Worm (Caenorhabditis elegans) whole organism, L4 larva: ENCODE measurements around the gene H21P03.10.

ENCODE experiments used
- D1046.2 ChIP-seq: fragments of 200-800 bp; sonication (Bioruptor generic); IDR thresholded peaks from 2 replicates; pipeline ENCODE4 v1.3.6; 2022; ENCODE audit warnings: missing genetic modification characterization, missing compliant biosample characterization
- F44E2.7 ChIP-seq: fragments of 200-800 bp; sonication (Bioruptor generic); IDR thresholded peaks from 2 replicates; pipeline ENCODE4 v2.1.2; 2022; ENCODE audit warnings: missing genetic modification characterization, missing compliant biosample characterization
- F49E8.2 ChIP-seq: sonication (generic microtip); optimal IDR thresholded peaks from 2 replicates; lab custom pipeline; 2016; ENCODE audit warnings: missing compliant biosample characterization, mild to moderate bottlenecking, missing genetic modification characterization, borderline replicate concordance
- R02D3.7 ChIP-seq: fragments of 150-350 bp; sonication (generic microtip); optimal IDR thresholded peaks from 3 replicates; lab custom pipeline; 2014; ENCODE audit warnings: missing biosample characterization, missing genetic modification characterization
- Y105C5A.15 ChIP-seq: fragments of 200-800 bp; sonication (Bioruptor generic); IDR thresholded peaks from 2 replicates; pipeline ENCODE4 v1.3.6; 2022; ENCODE audit warnings: missing genetic modification characterization, missing compliant biosample characterization
- Y48G9A.11 ChIP-seq: fragments of 200-800 bp; sonication (Bioruptor generic); IDR thresholded peaks from 2 replicates; pipeline ENCODE4 v1.3.6; 2022; ENCODE audit warnings: missing genetic modification reagents, missing genetic modification characterization, missing compliant biosample characterization
- Y5F2A.4 ChIP-seq: fragments of 200-800 bp; sonication (Bioruptor generic); optimal IDR thresholded peaks from 2 replicates; lab custom pipeline; 2018; ENCODE audit warnings: mild to moderate bottlenecking, missing genetic modification characterization, missing compliant biosample characterization
- ZK337.2 ChIP-seq: fragments of 200-800 bp; sonication (Bioruptor generic); IDR thresholded peaks from 2 replicates; pipeline ENCODE4 v1.3.6; 2022; ENCODE audit warnings: missing genetic modification reagents, missing genetic modification characterization, missing compliant biosample characterization
- aha-1 ChIP-seq: fragments of 150-350 bp; peaks from one replicate; lab custom pipeline; 2014; ENCODE audit warnings: missing biosample characterization, missing genetic modification characterization
- aly-2 ChIP-seq: sonication (generic microtip); optimal IDR thresholded peaks from 2 replicates; lab custom pipeline; 2018; ENCODE audit warnings: missing biosample characterization, missing genetic modification characterization
- ceh-28 ChIP-seq: fragments of 150-350 bp; optimal IDR thresholded peaks from 2 replicates; lab custom pipeline; 2014; ENCODE audit warnings: missing biosample characterization, missing genetic modification reagents, missing genetic modification characterization
- daf-16 ChIP-seq, 3 experiments: sonication (generic microtip); optimal IDR thresholded peaks; 2 replicates each; lab custom pipeline; 2016 to 2017; ENCODE audit warnings: missing genetic modification characterization in 3 of 3, missing genetic modification reagents in 3 of 3, mild to moderate bottlenecking in 2 of 3, missing compliant biosample characterization in 2 of 3, missing biosample characterization in 1 of 3, moderate library complexity in 1 of 3
- daf-19 ChIP-seq: fragments of 200-800 bp; sonication (Bioruptor generic); conservative IDR thresholded peaks from 2 replicates; pipeline ENCODE4 v1.3.6; 2022; ENCODE audit warnings: missing genetic modification characterization, missing compliant biosample characterization
- dmd-8 ChIP-seq: fragments of 200-800 bp; sonication (Bioruptor generic); IDR thresholded peaks from 2 replicates; pipeline ENCODE4 v1.3.6; 2022; ENCODE audit warnings: missing genetic modification characterization, missing compliant biosample characterization
- egl-27 ChIP-seq: sonication (generic microtip); optimal IDR thresholded peaks from 3 replicates; lab custom pipeline; 2017; ENCODE audit warnings: missing biosample characterization, missing genetic modification reagents, missing genetic modification characterization
- fkh-10 ChIP-seq: fragments of 150-350 bp; optimal IDR thresholded peaks from 2 replicates; lab custom pipeline; 2014; ENCODE audit warnings: missing biosample characterization, missing genetic modification reagents, missing genetic modification characterization
- gei-8 ChIP-seq: fragments of 200-800 bp; sonication (Bioruptor generic); optimal IDR thresholded peaks from 2 replicates; lab custom pipeline; 2018; ENCODE audit warnings: mild to moderate bottlenecking, missing genetic modification characterization, missing compliant biosample characterization
- hlh-30 ChIP-seq: sonication (generic microtip); optimal IDR thresholded peaks from 2 replicates; lab custom pipeline; 2017; ENCODE audit warnings: antibody characterized with exemption, mild to moderate bottlenecking, missing genetic modification characterization, missing compliant biosample characterization; ENCODE audit not compliant: insufficient read depth
- hmg-1.1 ChIP-seq: fragments of 200-800 bp; sonication (Bioruptor generic); IDR thresholded peaks from 2 replicates; pipeline ENCODE4 v1.3.6; 2022; ENCODE audit warnings: missing genetic modification reagents, missing genetic modification characterization, missing compliant biosample characterization
- jun-1 ChIP-seq: fragments of 150-350 bp; optimal IDR thresholded peaks from 2 replicates; lab custom pipeline; 2014; ENCODE audit warnings: missing biosample characterization, missing genetic modification reagents, missing genetic modification characterization
- lim-7 ChIP-seq: fragments of 200-800 bp; sonication (Bioruptor generic); IDR thresholded peaks from 2 replicates; pipeline ENCODE4 v1.3.6; 2022; ENCODE audit warnings: missing genetic modification characterization, missing compliant biosample characterization
- lin-13 ChIP-seq: fragments of 150-350 bp; optimal IDR thresholded peaks from 2 replicates; lab custom pipeline; 2014; ENCODE audit warnings: missing biosample characterization, missing genetic modification reagents, missing genetic modification characterization
- lin-39 ChIP-seq: fragments of 150-350 bp; optimal IDR thresholded peaks from 2 replicates; lab custom pipeline; 2014; ENCODE audit warnings: missing biosample characterization, missing genetic modification reagents, missing genetic modification characterization
- lir-3 ChIP-seq: sonication (generic microtip); optimal IDR thresholded peaks from 2 replicates; lab custom pipeline; 2016; ENCODE audit warnings: mild to moderate bottlenecking, missing genetic modification characterization, missing compliant biosample characterization
- madf-9 ChIP-seq: fragments of 200-800 bp; sonication (Bioruptor generic); conservative IDR thresholded peaks from 2 replicates; pipeline ENCODE4 v1.3.6; 2022; ENCODE audit warnings: missing genetic modification reagents, missing genetic modification characterization, missing compliant biosample characterization
- mdl-1 ChIP-seq, 2 experiments: fragments of 150-350 bp in 1 of 2; sonication (generic microtip) in 1 of 2; optimal IDR thresholded peaks; 2 replicates each; lab custom pipeline; 2014 to 2017; ENCODE audit warnings: missing biosample characterization in 2 of 2, missing genetic modification characterization in 2 of 2
- mes-2 ChIP-seq: sonication (generic microtip); optimal IDR thresholded peaks from 2 replicates; lab custom pipeline; 2016; ENCODE audit warnings: missing genotype, mild to moderate bottlenecking, missing genetic modification characterization, missing compliant biosample characterization; ENCODE audit not compliant: poor library complexity, severe bottlenecking
- mxl-2 ChIP-seq: fragments of 200-800 bp; sonication (Bioruptor generic); conservative IDR thresholded peaks from 2 replicates; pipeline ENCODE4 v1.3.6; 2022; ENCODE audit warnings: missing genetic modification reagents, missing genetic modification characterization, missing compliant biosample characterization
- nhr-102 ChIP-seq: sonication (generic microtip); optimal IDR thresholded peaks from 2 replicates; lab custom pipeline; 2016; ENCODE audit warnings: mild to moderate bottlenecking, missing genetic modification characterization, moderate library complexity, missing compliant biosample characterization
- nhr-11 ChIP-seq: fragments of 150-350 bp; optimal IDR thresholded peaks from 2 replicates; lab custom pipeline; 2014; ENCODE audit warnings: missing biosample characterization, missing genetic modification characterization
- nhr-111 ChIP-seq: fragments of 200-800 bp; sonication (Bioruptor generic); optimal IDR thresholded peaks from 2 replicates; lab custom pipeline; 2018; ENCODE audit warnings: mild to moderate bottlenecking, missing genetic modification characterization, missing compliant biosample characterization
- nhr-237 ChIP-seq: sonication (generic microtip); optimal IDR thresholded peaks from 2 replicates; lab custom pipeline; 2017; ENCODE audit warnings: missing biosample characterization, missing genetic modification characterization
- nhr-25 ChIP-seq: sonication (generic microtip); optimal IDR thresholded peaks from 2 replicates; lab custom pipeline; 2017; ENCODE audit warnings: missing genetic modification characterization, mild to moderate bottlenecking, missing compliant biosample characterization, antibody characterized with exemption, moderate library complexity, borderline replicate concordance; ENCODE audit not compliant: insufficient read depth
- nhr-41 ChIP-seq: fragments of 200-800 bp; sonication (Bioruptor generic); IDR thresholded peaks from 2 replicates; pipeline ENCODE4 v1.3.6; 2022; ENCODE audit warnings: missing genetic modification reagents, missing genetic modification characterization, missing compliant biosample characterization
- nhr-42 ChIP-seq: fragments of 200-800 bp; sonication (Bioruptor generic); IDR thresholded peaks from 2 replicates; pipeline ENCODE4 v1.3.6; 2022; ENCODE audit warnings: missing genetic modification characterization, missing compliant biosample characterization
- nhr-6 ChIP-seq: fragments of 150-350 bp; optimal IDR thresholded peaks from 2 replicates; lab custom pipeline; 2014; ENCODE audit warnings: missing biosample characterization, missing genetic modification characterization
- nhr-77 ChIP-seq: fragments of 150-350 bp; optimal IDR thresholded peaks from 2 replicates; lab custom pipeline; 2014; ENCODE audit warnings: missing biosample characterization, missing genetic modification characterization
- php-3 ChIP-seq: fragments of 200-800 bp; sonication (Bioruptor generic); IDR thresholded peaks from 2 replicates; pipeline ENCODE4 v1.3.6; 2022; ENCODE audit warnings: missing genetic modification reagents, missing genetic modification characterization, missing compliant biosample characterization
- pqm-1 ChIP-seq: sonication (generic microtip); optimal IDR thresholded peaks from 2 replicates; lab custom pipeline; 2017; ENCODE audit warnings: missing biosample characterization, missing genetic modification characterization
- sdz-12 ChIP-seq: fragments of 200-800 bp; sonication (Bioruptor generic); optimal IDR thresholded peaks from 2 replicates; lab custom pipeline; 2018; ENCODE audit warnings: mild to moderate bottlenecking, missing genetic modification characterization, missing compliant biosample characterization
- skn-1 ChIP-seq: fragments of 150-350 bp; optimal IDR thresholded peaks from 2 replicates; lab custom pipeline; 2014; ENCODE audit warnings: missing biosample characterization, missing genetic modification characterization
- snpc-1.2 ChIP-seq: fragments of 200-800 bp; sonication (Bioruptor generic); IDR thresholded peaks from 2 replicates; pipeline ENCODE4 v1.3.6; 2022; ENCODE audit warnings: missing genetic modification reagents, missing genetic modification characterization, missing compliant biosample characterization
- spr-1 ChIP-seq: sonication (generic microtip); optimal IDR thresholded peaks from 2 replicates; lab custom pipeline; 2016; ENCODE audit warnings: mild to moderate bottlenecking, missing genetic modification characterization, missing compliant biosample characterization
- spr-3 ChIP-seq: fragments of 200-800 bp; sonication (Bioruptor generic); optimal IDR thresholded peaks from 2 replicates; lab custom pipeline; 2018; ENCODE audit warnings: mild to moderate bottlenecking, missing genetic modification characterization, missing compliant biosample characterization
- unc-130 ChIP-seq: sonication (generic microtip); optimal IDR thresholded peaks from 2 replicates; lab custom pipeline; 2016; ENCODE audit warnings: missing genetic modification reagents, missing genetic modification characterization, missing compliant biosample characterization
- unc-39 ChIP-seq: sonication (generic microtip); optimal IDR thresholded peaks from 2 replicates; lab custom pipeline; 2017; ENCODE audit warnings: missing biosample characterization, missing genetic modification characterization
- unc-62 ChIP-seq, 3 experiments: fragments of 150-350 bp in 1 of 3; sonication (generic microtip); optimal IDR thresholded peaks in 2 of 3; peaks in 1 of 3; 1 replicate in 1 of 3; 2 replicates in 2 of 3; lab custom pipeline; 2014 to 2017; ENCODE audit warnings: missing biosample characterization in 3 of 3, missing genetic modification characterization in 3 of 3, missing genetic modification reagents in 3 of 3, missing genotype in 1 of 3
- zip-11 ChIP-seq: fragments of 200-800 bp; sonication (Bioruptor generic); IDR thresholded peaks from 2 replicates; pipeline ENCODE4 v1.3.6; 2022; ENCODE audit warnings: missing genetic modification characterization, missing compliant biosample characterization
- zip-2 ChIP-seq: fragments of 150-350 bp; optimal IDR thresholded peaks from 2 replicates; lab custom pipeline; 2014; ENCODE audit warnings: missing biosample characterization, missing genetic modification characterization
- ztf-7 ChIP-seq: fragments of 150-350 bp; optimal IDR thresholded peaks from 2 replicates; lab custom pipeline; 2014; ENCODE audit warnings: missing biosample characterization, missing genetic modification characterization

Gene H21P03.10

DNA sequence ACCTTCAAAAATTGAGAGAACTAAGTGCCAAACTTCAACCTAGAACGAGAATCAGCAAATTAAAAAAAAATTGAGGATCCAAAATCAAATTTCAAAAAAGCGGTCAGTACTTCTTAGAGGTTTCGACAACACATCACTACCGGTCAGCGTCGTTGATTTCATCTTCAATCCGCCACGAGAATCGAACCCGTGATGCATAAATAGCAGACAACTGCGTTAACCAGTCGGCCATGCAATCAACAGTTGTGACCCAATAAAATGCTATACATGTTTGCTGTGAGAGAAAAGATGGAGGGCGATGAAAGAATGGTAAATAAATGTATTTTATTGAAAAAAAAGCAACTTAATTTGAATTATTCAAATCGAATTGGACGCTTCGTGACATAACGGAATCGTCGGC, 49.2 kb downstream of the H21P03.10 start:
- TF ChIP-seq zip-2 (tag; lab: Kevin White, UChicago) (peak; percentile 48), aha-1 (tag; lab: Kevin White, UChicago) (peak; percentile 83), Y48G9A.11 (GFP tag; lab: Robert Waterston, UW) (no peak), daf-16 (GFP tag; optimal IDR thresholded peaks at IDR 0.05; lab: Kevin White, UChicago) (no peak), daf-16 (tag; optimal IDR thresholded peaks at IDR 0.05; lab: Kevin White, UChicago) (peak; percentile 90), mxl-2 (GFP tag; lab: Robert Waterston, UW) (0 out of 2 replicates have a peak, but pooled peaks have one; percentile 39), sdz-12 (peak; percentile 79), madf-9 (GFP tag; lab: Robert Waterston, UW) (peak; percentile 43; the same call in 1 of the 2 replicates), nhr-102 (peak; percentile 84), gei-8 (GFP tag; lab: Kevin White, UChicago) (peak; percentile 34), pqm-1 (tag; lab: Kevin White, UChicago) (peak; percentile 29), php-3 (GFP tag; lab: Robert Waterston, UW) (peak; percentile 16; the same call in 1 of the 2 replicates), nhr-6 (tag; lab: Kevin White, UChicago) (peak; percentile 73), nhr-77 (peak; percentile 88), unc-39 (tag; lab: Kevin White, UChicago) (no peak), Y5F2A.4 (GFP tag; lab: Kevin White, UChicago) (peak; percentile 59), D1046.2 (GFP tag; lab: Robert Waterston, UW) (0 out of 2 replicates have a peak, but pooled peaks have one; percentile 56), lim-7 (no peak; the same call in 1 of the 2 replicates), nhr-42 (GFP tag; lab: Robert Waterston, UW) (0 out of 2 replicates have a peak, but pooled peaks have one; percentile 42), spr-1 (tag; lab: Kevin White, UChicago) (peak; percentile 74), jun-1 (tag; lab: Kevin White, UChicago) (peak; percentile 42), dmd-8 (GFP tag; lab: Robert Waterston, UW) (peak; percentile 90), hlh-30 (tag; lab: Kevin White, UChicago) (peak; percentile 93), nhr-25 (tag; lab: Kevin White, UChicago) (peak; percentile 61), nhr-237 (tag; lab: Kevin White, UChicago) (no peak), unc-62 (GFP tag; optimal IDR thresholded peaks at IDR 0.05 in 1 of 2; lab: Kevin White, UChicago) (peak in 1 of 2 experiments; percentile 96), unc-62 (tag; optimal IDR thresholded peaks at IDR 0.05; lab: Kevin White, UChicago) (no peak), spr-3 (GFP tag; lab: Kevin White, UChicago) (peak; percentile 49), ceh-28 (tag; lab: Kevin White, UChicago) (no peak), fkh-10 (GFP tag; lab: Kevin White, UChicago) (no peak), ztf-7 (tag; lab: Kevin White, UChicago) (peak; percentile 39), mdl-1 (tag; optimal IDR thresholded peaks at IDR 0.05; lab: Kevin White, UChicago) (peak in 1 of 2 experiments; percentile 53), ZK337.2 (GFP tag; lab: Robert Waterston, UW) (peak; percentile 73; the same call in 1 of the 2 replicates), lin-13 (GFP tag; lab: Kevin White, UChicago) (peak; percentile 83), R02D3.7 (tag; lab: Kevin White, UChicago) (no peak), nhr-11 (tag; lab: Kevin White, UChicago) (peak; percentile 70), nhr-111 (GFP tag; lab: Kevin White, UChicago) (peak; percentile 75), hmg-1.1 (GFP tag; lab: Robert Waterston, UW) (peak; percentile 85), snpc-1.2 (GFP tag; lab: Robert Waterston, UW) (peak; percentile 90), skn-1 (tag; lab: Kevin White, UChicago) (no peak), Y105C5A.15 (GFP tag; lab: Robert Waterston, UW) (peak; percentile 39; the same call in 1 of the 2 replicates), egl-27 (tag; lab: Kevin White, UChicago) (no peak), mes-2 (tag; lab: Kevin White, UChicago) (peak; percentile 89), lir-3 (tag; lab: Kevin White, UChicago) (peak; percentile 61), lin-39 (tag; lab: Kevin White, UChicago) (no peak), F49E8.2 (tag; lab: Kevin White, UChicago) (peak; percentile 55), F44E2.7 (GFP tag; lab: Robert Waterston, UW) (no peak), daf-19 (peak; percentile 72), nhr-41 (peak; percentile 69), aly-2 (no peak), zip-11 (GFP tag; lab: Robert Waterston, UW) (0 out of 2 replicates have a peak, but pooled peaks have one; percentile 66), unc-130 (peak; percentile 77)
